Fruit fly (Drosophila melanogaster) whole organism, embryonic: ENCODE data around the gene Cwc25.

Source experiments
- Antp ChIP-seq: fragments of 200-800 bp; sonication (Bioruptor generic); optimal IDR thresholded peaks from 3 replicates; lab custom pipeline; 2016; ENCODE audit warnings: missing biosample characterization, missing genetic modification characterization
- Atf3 ChIP-seq: fragments of 200-800 bp; sonication (Bioruptor generic); optimal IDR thresholded peaks from 3 replicates; lab custom pipeline; 2016; ENCODE audit warnings: missing biosample characterization, missing genetic modification characterization
- CG10274 ChIP-seq: fragments of 200-800 bp; sonication (Bioruptor generic); optimal IDR thresholded peaks from 3 replicates; lab custom pipeline; 2017; ENCODE audit warnings: missing biosample characterization, mild to moderate bottlenecking, missing genetic modification characterization
- CG11560 ChIP-seq: fragments of 200-800 bp; sonication (Bioruptor generic); IDR thresholded peaks from 3 replicates; pipeline ENCODE4 v1.3.6; 2022; ENCODE audit warnings: missing biosample characterization, missing genetic modification characterization
- CG12391 ChIP-seq: fragments of 200-800 bp; sonication (Bioruptor generic); optimal IDR thresholded peaks from 3 replicates; lab custom pipeline; 2018; ENCODE audit warnings: missing biosample characterization, mild to moderate bottlenecking, missing genetic modification characterization, moderate library complexity
- CG15011 ChIP-seq: fragments of 200-800 bp; sonication (Bioruptor generic); optimal IDR thresholded peaks from 3 replicates; lab custom pipeline; 2018; ENCODE audit warnings: missing biosample characterization, mild to moderate bottlenecking, missing genetic modification characterization
- CG15479 ChIP-seq: fragments of 200-800 bp; sonication (Bioruptor generic); optimal IDR thresholded peaks from 3 replicates; lab custom pipeline; 2019; ENCODE audit warnings: missing biosample characterization, mild to moderate bottlenecking, missing genetic modification characterization, moderate library complexity
- CG16779 ChIP-seq: fragments of 200-800 bp; sonication (Bioruptor generic); IDR thresholded peaks from 2 replicates; pipeline ENCODE4 v1.3.6; 2022; ENCODE audit warnings: missing biosample characterization, missing genetic modification characterization
- CG1832 ChIP-seq: fragments of 200-800 bp; sonication (Bioruptor generic); optimal IDR thresholded peaks from 2 replicates; lab custom pipeline; 2017; ENCODE audit warnings: missing biosample characterization, mild to moderate bottlenecking, missing genetic modification characterization, inconsistent platforms
- CG3163 ChIP-seq: fragments of 200-800 bp; sonication (Bioruptor generic); optimal IDR thresholded peaks from 3 replicates; lab custom pipeline; 2016; ENCODE audit warnings: missing biosample characterization, missing genetic modification characterization
- CG4854 ChIP-seq: fragments of 200-800 bp; sonication (Bioruptor generic); optimal IDR thresholded peaks from 2 replicates; lab custom pipeline; 2016; ENCODE audit warnings: missing biosample characterization, missing genetic modification characterization, inconsistent platforms
- CG6654 ChIP-seq: fragments of 200-800 bp; sonication (Bioruptor generic); optimal IDR thresholded peaks from 2 replicates; lab custom pipeline; 2017; ENCODE audit warnings: missing biosample characterization, mild to moderate bottlenecking, missing genetic modification characterization
- CG6765 ChIP-seq: fragments of 200-800 bp; sonication (Bioruptor generic); optimal IDR thresholded peaks from 3 replicates; lab custom pipeline; 2017; ENCODE audit warnings: missing biosample characterization, mild to moderate bottlenecking, missing genetic modification characterization
- CG8290 ChIP-seq, 3 experiments: fragments of 200-800 bp; sonication (Bioruptor generic); optimal IDR thresholded peaks; 2 replicates each; lab custom pipeline; 2016 to 2019; ENCODE audit warnings: missing biosample characterization in 3 of 3, missing genetic modification characterization in 3 of 3, mild to moderate bottlenecking in 2 of 3, moderate library complexity in 1 of 3
- CG8765 ChIP-seq: fragments of 200-800 bp; sonication (Bioruptor generic); IDR thresholded peaks from 2 replicates; pipeline ENCODE4 v1.3.6; 2022; ENCODE audit warnings: missing biosample characterization, missing genetic modification characterization
- CG9876 ChIP-seq: fragments of 200-800 bp; sonication (Bioruptor generic); optimal IDR thresholded peaks from 2 replicates; lab custom pipeline; 2016; ENCODE audit warnings: missing biosample characterization, missing genetic modification characterization
- CG9932 ChIP-seq: fragments of 200-800 bp; sonication (Bioruptor generic); IDR thresholded peaks from 2 replicates; pipeline ENCODE4 v1.3.6; 2022; ENCODE audit warnings: missing biosample characterization, missing genetic modification characterization
- D19B ChIP-seq: fragments of 200-800 bp; sonication (Bioruptor generic); optimal IDR thresholded peaks from 2 replicates; lab custom pipeline; 2017; ENCODE audit warnings: missing biosample characterization, mild to moderate bottlenecking, missing genetic modification characterization
- Dip2 ChIP-seq: fragments of 200-800 bp; sonication (Bioruptor generic); IDR thresholded peaks from 2 replicates; pipeline ENCODE4 v1.3.6; 2022; ENCODE audit warnings: missing biosample characterization, missing genetic modification characterization
- Dp ChIP-seq: fragments of 200-800 bp; sonication (Bioruptor generic); optimal IDR thresholded peaks from 2 replicates; lab custom pipeline; 2018; ENCODE audit warnings: missing biosample characterization, mild to moderate bottlenecking, missing genetic modification characterization, moderate library complexity
- Eip74EF ChIP-seq, 2 experiments: fragments of 200-800 bp in 1 of 2; fragments of >200 bp in 1 of 2; sonication (Bioruptor generic) in 1 of 2; optimal IDR thresholded peaks; 2 replicates each; lab custom pipeline; 2017 to 2019; ENCODE audit warnings: missing biosample characterization in 2 of 2, missing genetic modification characterization in 2 of 2, mild to moderate bottlenecking in 1 of 2, moderate library complexity in 1 of 2
- Fer1 ChIP-seq: fragments of 200-800 bp; sonication (Bioruptor generic); optimal IDR thresholded peaks from 2 replicates; lab custom pipeline; 2017; ENCODE audit warnings: missing biosample characterization, mild to moderate bottlenecking, missing genetic modification characterization
- HLHmδ ChIP-seq: fragments of 200-800 bp; sonication (Bioruptor generic); optimal IDR thresholded peaks from 2 replicates; lab custom pipeline; 2018; ENCODE audit warnings: missing biosample characterization, mild to moderate bottlenecking, missing genetic modification characterization, moderate library complexity
- HmgD ChIP-seq: fragments of 200-800 bp; sonication (Bioruptor generic); optimal IDR thresholded peaks from 3 replicates; lab custom pipeline; 2016; ENCODE audit warnings: missing biosample characterization, missing genetic modification characterization
- Med ChIP-seq: fragments of 200-800 bp; sonication (Bioruptor generic); peaks from one replicate; lab custom pipeline; 2016; ENCODE audit warnings: missing biosample characterization, missing genetic modification characterization, mild to moderate bottlenecking, inconsistent platforms, moderate library complexity
- Mrtf ChIP-seq: fragments of 200-800 bp; sonication (Bioruptor generic); IDR thresholded peaks from 3 replicates; pipeline ENCODE4 v1.3.6; 2022; ENCODE audit warnings: missing biosample characterization, missing genetic modification characterization
- Nf-YB ChIP-seq: fragments of 200-800 bp; sonication (Bioruptor generic); optimal IDR thresholded peaks from 3 replicates; lab custom pipeline; 2019; ENCODE audit warnings: missing biosample characterization, mild to moderate bottlenecking, missing genetic modification characterization, moderate library complexity
- Oaz ChIP-seq: fragments of 200-800 bp; sonication (Bioruptor generic); IDR thresholded peaks from 2 replicates; pipeline ENCODE4 v1.3.6; 2022; ENCODE audit warnings: missing biosample characterization, missing genetic modification characterization
- Pdp1 ChIP-seq, 2 experiments: fragments of 200-800 bp; sonication (Bioruptor generic); optimal IDR thresholded peaks; 3 replicates each; lab custom pipeline; 2016; ENCODE audit warnings: missing biosample characterization in 2 of 2, missing genetic modification characterization in 2 of 2, mild to moderate bottlenecking in 1 of 2, moderate library complexity in 1 of 2
- Stat92E ChIP-seq, 3 experiments: fragments of >200 bp in 2 of 3; fragments of 200-800 bp in 1 of 3; sonication (Bioruptor generic) in 1 of 3; optimal IDR thresholded peaks; 2 replicates each; lab custom pipeline; 2017 to 2019; ENCODE audit warnings: missing biosample characterization in 3 of 3, missing genetic modification characterization in 3 of 3, mild to moderate bottlenecking in 1 of 3, moderate library complexity in 1 of 3
- Trl ChIP-seq, 3 experiments: fragments of >200 bp in 2 of 3; fragments of 200-800 bp in 1 of 3; sonication (Bioruptor generic) in 1 of 3; optimal IDR thresholded peaks; 2 replicates in 1 of 3; 3 replicates in 2 of 3; lab custom pipeline; 2016 to 2017; ENCODE audit warnings: missing biosample characterization in 1 of 3, missing genetic modification characterization in 1 of 3
- ap ChIP-seq: fragments of 200-800 bp; sonication (Bioruptor generic); IDR thresholded peaks from 2 replicates; pipeline ENCODE4 v1.3.6; 2022; ENCODE audit warnings: missing biosample characterization, missing genetic modification characterization
- bigmax ChIP-seq: fragments of 200-800 bp; sonication (Bioruptor generic); optimal IDR thresholded peaks from 2 replicates; lab custom pipeline; 2018; ENCODE audit warnings: missing biosample characterization, mild to moderate bottlenecking, missing genetic modification characterization
- bsh ChIP-seq, 2 experiments: fragments of 200-800 bp; sonication (Bioruptor generic); optimal IDR thresholded peaks; 2 replicates each; lab custom pipeline; 2017 to 2018; ENCODE audit warnings: mild to moderate bottlenecking in 2 of 2, missing biosample characterization in 2 of 2, missing genetic modification characterization in 2 of 2, moderate library complexity in 1 of 2
- cg ChIP-seq: fragments of 200-800 bp; sonication (Bioruptor generic); optimal IDR thresholded peaks from 3 replicates; lab custom pipeline; 2019; ENCODE audit warnings: missing biosample characterization, mild to moderate bottlenecking, missing genetic modification characterization, moderate library complexity
- corto ChIP-seq: fragments of 200-800 bp; sonication (Bioruptor generic); optimal IDR thresholded peaks from 2 replicates; lab custom pipeline; 2016; ENCODE audit warnings: missing biosample characterization, mild to moderate bottlenecking, missing genetic modification characterization, moderate library complexity
- gsb-n ChIP-seq: fragments of 200-800 bp; sonication (Bioruptor generic); optimal IDR thresholded peaks from 3 replicates; lab custom pipeline; 2018; ENCODE audit warnings: missing biosample characterization, mild to moderate bottlenecking, missing genetic modification characterization
- kah ChIP-seq: fragments of 200-800 bp; sonication (Bioruptor generic); optimal IDR thresholded peaks from 2 replicates; lab custom pipeline; 2018; ENCODE audit warnings: missing biosample characterization, mild to moderate bottlenecking, missing genetic modification characterization
- kni ChIP-seq: fragments of 200-800 bp; sonication (Bioruptor generic); optimal IDR thresholded peaks from 3 replicates; lab custom pipeline; 2017; ENCODE audit warnings: mild to moderate bottlenecking, missing biosample characterization, missing genetic modification reagents, missing genetic modification characterization
- lbe ChIP-seq: fragments of 200-800 bp; sonication (Bioruptor generic); optimal IDR thresholded peaks from 2 replicates; lab custom pipeline; 2016; ENCODE audit warnings: missing biosample characterization, mild to moderate bottlenecking, missing genetic modification characterization
- nom ChIP-seq: fragments of 200-800 bp; sonication (Bioruptor generic); optimal IDR thresholded peaks from 2 replicates; lab custom pipeline; 2017; ENCODE audit warnings: missing biosample characterization, missing genetic modification characterization, mild to moderate bottlenecking, moderate library complexity, missing genetic modification reagents
- pros ChIP-seq: fragments of 200-800 bp; sonication (Bioruptor generic); optimal IDR thresholded peaks from 3 replicates; lab custom pipeline; 2019; ENCODE audit warnings: missing biosample characterization, mild to moderate bottlenecking, missing genetic modification characterization, moderate library complexity
- sqz ChIP-seq: fragments of 200-800 bp; sonication (Bioruptor generic); optimal IDR thresholded peaks from 3 replicates; lab custom pipeline; 2018; ENCODE audit warnings: missing biosample characterization, mild to moderate bottlenecking, missing genetic modification characterization
- twi ChIP-seq: fragments of 200-800 bp; optimal IDR thresholded peaks from 2 replicates; lab custom pipeline; 2019; ENCODE audit warnings: missing biosample characterization, mild to moderate bottlenecking, missing genetic modification characterization, moderate library complexity
- yki ChIP-seq: fragments of >200 bp; optimal IDR thresholded peaks from 3 replicates; lab custom pipeline; 2018

Cwc25 gene

DNA sequence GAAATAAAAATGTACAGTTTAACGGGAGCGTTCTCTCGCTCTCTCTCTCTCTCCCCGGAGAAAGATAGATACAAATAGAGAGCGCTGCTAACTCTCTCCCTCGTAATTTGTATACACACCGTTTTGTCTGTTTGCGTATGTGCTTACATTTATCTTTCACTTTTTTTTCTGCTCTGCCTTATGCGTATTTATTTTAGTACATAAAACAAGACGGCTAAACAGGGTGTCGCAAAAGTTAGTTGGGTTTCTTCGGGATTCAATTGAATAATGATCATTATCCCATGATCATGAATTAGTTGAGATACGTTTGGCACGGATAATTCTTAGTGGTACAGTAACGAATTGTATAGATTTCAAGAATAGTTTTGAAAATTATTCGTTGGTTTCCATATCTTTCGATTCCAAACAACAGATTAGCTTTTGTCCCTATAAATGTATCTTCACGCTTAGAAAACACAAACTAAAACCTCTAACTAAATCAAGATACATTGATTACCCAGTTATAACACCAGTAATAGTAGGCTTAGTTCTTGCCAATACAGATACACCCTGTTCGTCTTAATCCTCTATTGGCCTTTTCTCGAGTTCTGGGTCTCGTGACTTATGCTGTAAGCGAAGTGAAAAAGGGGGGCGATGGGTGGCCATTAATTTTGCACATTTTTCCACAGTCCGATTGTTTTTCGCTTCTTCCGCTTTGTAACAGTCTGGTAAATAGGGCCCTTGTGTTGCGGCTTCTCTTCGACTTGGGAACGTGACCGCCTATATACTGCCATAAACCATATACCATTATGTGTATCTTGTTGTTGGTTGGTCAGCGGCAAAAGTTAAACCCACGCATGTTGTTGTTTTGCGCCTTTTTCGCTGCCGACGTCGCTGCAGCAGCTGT, 9.8 kb downstream of the Cwc25 start (continued):
- TF ChIP-seq CG6654 (GFP tag; lab: Kevin White, UChicago) = peak; percentile 53
- TF ChIP-seq D19B = peak; percentile 80
- TF ChIP-seq CG9932 (GFP tag; lab: Robert Waterston, UW) = no peak

DNA sequence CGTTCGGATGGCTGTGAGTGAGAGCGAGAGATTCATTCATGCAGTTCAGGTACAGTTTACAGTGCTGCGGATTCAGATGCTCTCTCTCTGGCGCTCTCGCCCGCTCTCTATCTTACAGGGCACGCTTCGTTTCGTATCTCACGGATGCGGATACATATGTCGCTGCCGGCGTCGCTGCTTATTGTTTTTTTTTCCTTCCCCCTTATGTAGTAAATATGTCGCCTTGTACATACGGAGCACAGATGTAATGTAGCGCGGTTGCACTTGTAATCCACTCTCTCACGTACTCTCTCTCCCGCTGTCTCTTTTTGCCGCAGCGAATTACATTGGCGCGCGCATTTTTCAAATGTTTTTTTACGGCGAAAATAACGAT, 10.4 kb downstream of the Cwc25 start:
- peak; percentile 51 for TF ChIP-seq CG1832 (GFP tag; lab: Kevin White, UChicago)
- TF ChIP-seq CG11560 (tag; lab: Robert Waterston, UW) = no peak
- TF ChIP-seq Eip74EF (GFP tag; optimal IDR thresholded peaks at IDR 0.05; lab: Kevin White, UChicago) = peak in 1 of 2 experiments; percentile 35
- no peak for TF ChIP-seq Dip2 (GFP tag; lab: Robert Waterston, UW)
- peak; percentile 38 for TF ChIP-seq cg (GFP tag; lab: Kevin White, UChicago)
- no peak for TF ChIP-seq CG12391 (tag; lab: Kevin White, UChicago)
- TF ChIP-seq bigmax (GFP tag; lab: Kevin White, UChicago) = no peak
- peak; percentile 98 to 100 for TF ChIP-seq Trl (optimal IDR thresholded peaks at IDR 0.05; lab: Kevin White, UChicago)
- TF ChIP-seq Trl (GFP tag; optimal IDR thresholded peaks at IDR 0.05; lab: Kevin White, UChicago) = peak; percentile 73
- TF ChIP-seq CG15011 = no peak
- no peak for TF ChIP-seq CG8765 (GFP tag; lab: Robert Waterston, UW)
- no peak for TF ChIP-seq Atf3
- TF ChIP-seq Dp (GFP tag; lab: Kevin White, UChicago) = peak; percentile 75
- TF ChIP-seq yki = peak; percentile 98
- TF ChIP-seq HmgD (GFP tag; lab: Kevin White, UChicago) = no peak
- TF ChIP-seq bsh (GFP tag; optimal IDR thresholded peaks at IDR 0.05; lab: Kevin White, UChicago) = peak in 1 of 2 experiments; percentile 26
- no peak for TF ChIP-seq CG10274 (GFP tag; lab: Kevin White, UChicago)
- no peak for TF ChIP-seq Antp
- no peak for TF ChIP-seq CG9876 (GFP tag; lab: Kevin White, UChicago)
- peak; percentile 2 for TF ChIP-seq kah (GFP tag; lab: Kevin White, UChicago)
- no peak for TF ChIP-seq CG16779 (GFP tag; lab: Robert Waterston, UW)
- no peak for TF ChIP-seq Mrtf (GFP tag; lab: Robert Waterston, UW)
- TF ChIP-seq twi = peak; percentile 57
- no peak for TF ChIP-seq Nf-YB (GFP tag; lab: Kevin White, UChicago)
- peak; percentile 7 for TF ChIP-seq Med
- TF ChIP-seq Pdp1 (GFP tag; optimal IDR thresholded peaks at IDR 0.05; lab: Kevin White, UChicago) = peak in 1 of 2 experiments; percentile 14
- TF ChIP-seq HLHmδ (GFP tag; lab: Kevin White, UChicago) = peak; percentile 48
- no peak for TF ChIP-seq CG8290 (GFP tag; optimal IDR thresholded peaks at IDR 0.05; lab: Kevin White, UChicago)
- no peak for TF ChIP-seq CG8290 (tag; optimal IDR thresholded peaks at IDR 0.05; lab: Kevin White, UChicago)
- peak; percentile 86 for TF ChIP-seq pros (GFP tag; lab: Kevin White, UChicago)
- TF ChIP-seq CG3163 (GFP tag; lab: Kevin White, UChicago) = no peak
- no peak for TF ChIP-seq CG6765 (GFP tag; lab: Kevin White, UChicago)
- TF ChIP-seq ap (GFP tag; lab: Robert Waterston, UW) = no peak
- peak; percentile 13 for TF ChIP-seq Fer1
- TF ChIP-seq gsb-n (tag; lab: Kevin White, UChicago) = peak; percentile 14
- TF ChIP-seq nom (GFP tag; lab: Kevin White, UChicago) = peak; percentile 95
- peak; percentile 22 for TF ChIP-seq CG15479 (GFP tag; lab: Kevin White, UChicago)
- TF ChIP-seq corto (GFP tag; lab: Kevin White, UChicago) = peak; percentile 63
- peak; percentile 98 for TF ChIP-seq sqz
- no peak for TF ChIP-seq CG4854 (GFP tag; lab: Kevin White, UChicago)
- no peak for TF ChIP-seq Oaz (GFP tag; lab: Robert Waterston, UW)
- peak; percentile 73 for TF ChIP-seq kni
- peak; percentile 84 for TF ChIP-seq lbe (GFP tag; lab: Kevin White, UChicago)
- TF ChIP-seq Stat92E (GFP tag; optimal IDR thresholded peaks at IDR 0.05; lab: Kevin White, UChicago) = peak in 1 of 3 experiments; percentile 29
